Fruit fly (Drosophila melanogaster): ENCODE measurements around the gene CG11911.
A peak's percentile ranks its signal among the peaks of the same experiment; 100 is the strongest.

CG11911 gene

dm6 chr2L:286421-286820 is 34.6 kb downstream of the CG11911 start (continued):
- TF ChIP-seq CG7987 (GFP tag; optimal IDR thresholded peaks at IDR 0.05) (peak; percentile 41), kay (GFP tag; optimal IDR thresholded peaks at IDR 0.05) (peak; percentile 25), Ptx1 (GFP tag; IDR thresholded peaks at IDR 0.05) (peak; percentile 69), Gug (GFP tag; IDR thresholded peaks at IDR 0.05) (peak; percentile 84; the same call in 3 of the 4 replicates), Hr78 (GFP tag; optimal IDR thresholded peaks at IDR 0.05) (no peak), CG3838 (GFP tag; optimal IDR thresholded peaks at IDR 0.05) (no peak), pum (GFP tag; optimal IDR thresholded peaks at IDR 0.05) (peak; percentile 51), CG17385 (GFP tag; optimal IDR thresholded peaks at IDR 0.05) (peak; percentile 70), CG6683 (GFP tag; optimal IDR thresholded peaks at IDR 0.05) (peak; percentile 32), CG2202 (tag; optimal IDR thresholded peaks at IDR 0.05) (no peak), CG31365 (tag; optimal IDR thresholded peaks at IDR 0.05) (no peak), CG9437 (GFP tag; optimal IDR thresholded peaks at IDR 0.05) (no peak), crp (GFP tag; optimal IDR thresholded peaks at IDR 0.05) (no peak), ssp (GFP tag; IDR thresholded peaks at IDR 0.05) (peak; percentile 36; the same call in 1 of the 2 replicates), B-H1 (GFP tag; IDR thresholded peaks at IDR 0.05) (peak; percentile 57; the same call in 2 of the 3 replicates), Meics (GFP tag; optimal IDR thresholded peaks at IDR 0.05) (peak; percentile 81), cad (GFP tag; optimal IDR thresholded peaks at IDR 0.05) (no peak), amos (GFP tag; IDR thresholded peaks at IDR 0.05; ENCODE audit: partially characterized antibody) (no peak), CG18619 (GFP tag; optimal IDR thresholded peaks at IDR 0.05) (peak; percentile 55), Tbp (GFP tag; optimal IDR thresholded peaks at IDR 0.05) (no peak), GATAe (GFP tag; conservative IDR thresholded peaks at IDR 0.05) (peak; percentile 94), Spps (tag; optimal IDR thresholded peaks at IDR 0.05) (no peak), sisA (GFP tag; IDR thresholded peaks at IDR 0.05) (peak; percentile 61), sens-2 (GFP tag; IDR thresholded peaks at IDR 0.05) (no peak), CG14860 (GFP tag; IDR thresholded peaks at IDR 0.05; ENCODE audit: partially characterized antibody) (no peak), CG10959 (GFP tag; IDR thresholded peaks at IDR 0.05) (0 out of 2 replicates have a peak, but pooled peaks have one; percentile 41), h (optimal IDR thresholded peaks at IDR 0.05) (no peak), CG10209 (GFP tag; optimal IDR thresholded peaks at IDR 0.05) (peak; percentile 55), CG11085 (GFP tag; IDR thresholded peaks at IDR 0.05) (peak; percentile 55; the same call in 1 of the 2 replicates), CG4282 (GFP tag; optimal IDR thresholded peaks at IDR 0.05) (no peak), CG18476 (GFP tag; optimal IDR thresholded peaks at IDR 0.05) (peak; percentile 12), mirr (GFP tag; optimal IDR thresholded peaks at IDR 0.05) (peak; percentile 87), CG7357 (GFP tag; IDR thresholded peaks at IDR 0.05) (peak; percentile 37; the same call in 1 of the 3 replicates), CG6854 (GFP tag; optimal IDR thresholded peaks at IDR 0.05) (peak; percentile 55), PHDP (tag; optimal IDR thresholded peaks at IDR 0.05) (peak; percentile 69), CG33557 (GFP tag; optimal IDR thresholded peaks at IDR 0.05) (no peak), Max (GFP tag; optimal IDR thresholded peaks at IDR 0.05) (peak; percentile 41), E2f1 (GFP tag; IDR thresholded peaks at IDR 0.05) (peak; percentile 69), CG15514 (GFP tag; optimal IDR thresholded peaks at IDR 0.05) (peak; percentile 79), CG16813 (GFP tag; IDR thresholded peaks at IDR 0.05; ENCODE audit: partially characterized antibody) (no peak), CG12104 (GFP tag; optimal IDR thresholded peaks at IDR 0.05) (peak; percentile 13), Deaf1 (tag; optimal IDR thresholded peaks at IDR 0.05) (peak; percentile 49), Jarid2 (GFP tag; optimal IDR thresholded peaks at IDR 0.05) (peak; percentile 41), Hr3 (GFP tag; optimal IDR thresholded peaks at IDR 0.05) (peak; percentile 26), Asciz (GFP tag; optimal IDR thresholded peaks at IDR 0.05) (no peak), Dip3 (GFP tag; optimal IDR thresholded peaks at IDR 0.05) (peak; percentile 77), MBD-R2 (GFP tag; IDR thresholded peaks at IDR 0.05) (peak; percentile 59), grn (GFP tag; optimal IDR thresholded peaks at IDR 0.05) (peak; percentile 58), CG9215 (GFP tag; IDR thresholded peaks at IDR 0.05) (0 out of 2 replicates have a peak, but pooled peaks have one; percentile 36), Bgb (GFP tag; IDR thresholded peaks at IDR 0.05; ENCODE audit: partially characterized antibody) (no peak), CG3726 (GFP tag; IDR thresholded peaks at IDR 0.05) (no peak)
